Fruit fly (Drosophila melanogaster) whole organism, wandering third instar larva: ENCODE results near the gene PhKgamma.

Experiments
- Abd-B ChIP-seq: fragments of >200 bp; optimal IDR thresholded peaks from 2 replicates; lab custom pipeline; 2017; ENCODE audit warnings: missing biosample characterization, missing genetic modification characterization
- CG32264 ChIP-seq: fragments of 200-800 bp; sonication (Bioruptor generic); optimal IDR thresholded peaks from 2 replicates; lab custom pipeline; 2016; ENCODE audit warnings: missing biosample characterization, missing genetic modification characterization
- CG9705 ChIP-seq: fragments of 200-800 bp; sonication (Bioruptor generic); optimal IDR thresholded peaks from 2 replicates; lab custom pipeline; 2018; ENCODE audit warnings: missing biosample characterization, mild to moderate bottlenecking, missing genetic modification characterization
- CrebA ChIP-seq: fragments of 200-800 bp; sonication (Bioruptor generic); optimal IDR thresholded peaks from 2 replicates; lab custom pipeline; 2016; ENCODE audit warnings: missing biosample characterization, mild to moderate bottlenecking, missing genetic modification characterization, borderline replicate concordance
- Dfd ChIP-seq: fragments of >200 bp; optimal IDR thresholded peaks from 2 replicates; lab custom pipeline; 2017; ENCODE audit warnings: missing biosample characterization, missing genetic modification characterization
- Dif ChIP-seq: fragments of 200-275, 200-300 bp; sonication (Bioruptor generic); optimal IDR thresholded peaks from 2 replicates; lab custom pipeline; 2018; ENCODE audit warnings: missing biosample characterization, missing genetic modification characterization; ENCODE audit not compliant: partially characterized antibody
- GATAd ChIP-seq: sonication (Bioruptor generic); optimal IDR thresholded peaks from 2 replicates; lab custom pipeline; 2016; ENCODE audit warnings: missing biosample characterization, missing genetic modification characterization
- HLH106 ChIP-seq: fragments of 200-800 bp; optimal IDR thresholded peaks from 3 replicates; lab custom pipeline; 2019; ENCODE audit warnings: missing biosample characterization, mild to moderate bottlenecking, missing genetic modification characterization, moderate library complexity
- Hnf4 ChIP-seq: fragments of 200-800 bp; sonication (Bioruptor generic); optimal IDR thresholded peaks from 2 replicates; lab custom pipeline; 2016; ENCODE audit warnings: missing biosample characterization, mild to moderate bottlenecking, missing genetic modification characterization
- Hr78 ChIP-seq: fragments of >200 bp; optimal IDR thresholded peaks from 2 replicates; lab custom pipeline; 2017; ENCODE audit warnings: missing biosample characterization, missing genetic modification characterization
- Hr83 ChIP-seq: fragments of 200-300 bp; sonication (Bioruptor generic); optimal IDR thresholded peaks from 2 replicates; lab custom pipeline; 2016; ENCODE audit warnings: missing biosample characterization, mild to moderate bottlenecking, missing genetic modification characterization, moderate library complexity; ENCODE audit not compliant: poor library complexity, severe bottlenecking
- Jra ChIP-seq: sonication (Bioruptor generic); optimal IDR thresholded peaks from 2 replicates; lab custom pipeline; 2016; ENCODE audit warnings: missing biosample characterization, missing genetic modification characterization
- Mio ChIP-seq: sonication (Bioruptor generic); optimal IDR thresholded peaks from 2 replicates; lab custom pipeline; 2016; ENCODE audit warnings: missing biosample characterization, missing genetic modification characterization
- Myc ChIP-seq: fragments of >200 bp; optimal IDR thresholded peaks from 2 replicates; lab custom pipeline; 2017
- N ChIP-seq: fragments of >200 bp; optimal IDR thresholded peaks from 2 replicates; lab custom pipeline; 2018; ENCODE audit warnings: missing biosample characterization, missing external identifiers, missing genetic modification characterization
- OdsH ChIP-seq: fragments of 200-800 bp; sonication (Bioruptor generic); optimal IDR thresholded peaks from 2 replicates; lab custom pipeline; 2016; ENCODE audit warnings: missing biosample characterization, mild to moderate bottlenecking, missing genetic modification characterization
- Rel ChIP-seq, 2 experiments: fragments of 200-800 bp; sonication (Bioruptor generic) in 1 of 2; optimal IDR thresholded peaks; 2 replicates in 1 of 2; 3 replicates in 1 of 2; lab custom pipeline; 2016 to 2019; ENCODE audit warnings: mild to moderate bottlenecking in 2 of 2, missing biosample characterization in 2 of 2, missing genetic modification characterization in 2 of 2, moderate library complexity in 1 of 2
- Sp1 ChIP-seq: fragments of 200-800 bp; sonication (Bioruptor generic); optimal IDR thresholded peaks from 3 replicates; lab custom pipeline; 2019; ENCODE audit warnings: missing biosample characterization, mild to moderate bottlenecking, missing genetic modification characterization, moderate library complexity
- Vsx2 ChIP-seq: fragments of 200-300, 225-300 bp; sonication (Bioruptor generic); optimal IDR thresholded peaks from 2 replicates; lab custom pipeline; 2018; ENCODE audit warnings: missing biosample characterization, missing genetic modification characterization; ENCODE audit not compliant: partially characterized antibody
- br ChIP-seq: fragments of 200-800 bp; sonication (Bioruptor generic); optimal IDR thresholded peaks from 2 replicates; lab custom pipeline; 2016; ENCODE audit warnings: missing biosample characterization, missing genetic modification characterization
- brk ChIP-seq: fragments of 200-800 bp; sonication (Bioruptor generic); optimal IDR thresholded peaks from 2 replicates; lab custom pipeline; 2016; ENCODE audit warnings: missing biosample characterization, mild to moderate bottlenecking, missing genetic modification characterization
- dl ChIP-seq, 2 experiments: fragments of 175-275, 200-275 bp in 1 of 2; fragments of 200-275 bp in 1 of 2; sonication (Bioruptor generic); optimal IDR thresholded peaks; lab custom pipeline; 2018; ENCODE audit warnings: mild to moderate bottlenecking in 2 of 2, missing biosample characterization in 2 of 2, missing genetic modification characterization in 2 of 2, moderate library complexity in 2 of 2; ENCODE audit not compliant: partially characterized antibody in 2 of 2, insufficient read depth in 1 of 2
- dmrt93B ChIP-seq: fragments of 200-800 bp; sonication (Bioruptor generic); optimal IDR thresholded peaks from 2 replicates; lab custom pipeline; 2018; ENCODE audit warnings: missing biosample characterization, mild to moderate bottlenecking, missing genetic modification characterization
- dsf ChIP-seq: sonication (Bioruptor generic); optimal IDR thresholded peaks from 2 replicates; lab custom pipeline; 2016; ENCODE audit warnings: missing biosample characterization, missing genetic modification characterization, borderline replicate concordance
- ey ChIP-seq: fragments of 200-800 bp; sonication (Bioruptor generic); optimal IDR thresholded peaks from 2 replicates; lab custom pipeline; 2016; ENCODE audit warnings: missing biosample characterization, missing genetic modification characterization
- foxo ChIP-seq, 2 experiments: fragments of 200-800 bp; sonication (Bioruptor generic); optimal IDR thresholded peaks; 2 replicates in 1 of 2; 3 replicates in 1 of 2; lab custom pipeline; 2016 to 2017; ENCODE audit warnings: missing biosample characterization in 2 of 2, missing genetic modification characterization in 2 of 2
- fru ChIP-seq: fragments of 200-800 bp; sonication (Bioruptor generic); optimal IDR thresholded peaks from 3 replicates; lab custom pipeline; 2016; ENCODE audit warnings: missing biosample characterization, mild to moderate bottlenecking, missing genetic modification characterization
- h ChIP-seq: fragments of 200-800 bp; sonication (Bioruptor generic); optimal IDR thresholded peaks from 3 replicates; lab custom pipeline; 2016; ENCODE audit warnings: missing biosample characterization, mild to moderate bottlenecking, missing genetic modification characterization
- jim ChIP-seq: fragments of 175-275, 200-325 bp; sonication (Bioruptor generic); optimal IDR thresholded peaks from 2 replicates; lab custom pipeline; 2016; ENCODE audit warnings: missing biosample characterization, mild to moderate bottlenecking, missing genetic modification characterization
- lola ChIP-seq: fragments of >200 bp; optimal IDR thresholded peaks from 2 replicates; lab custom pipeline; 2017; ENCODE audit warnings: missing biosample characterization, missing genetic modification characterization
- pan ChIP-seq: fragments of >200 bp; optimal IDR thresholded peaks from 2 replicates; lab custom pipeline; 2017
- psq ChIP-seq: fragments of 200-800 bp; sonication (Bioruptor generic); optimal IDR thresholded peaks from 3 replicates; lab custom pipeline; 2017; ENCODE audit warnings: missing biosample characterization, mild to moderate bottlenecking, missing genetic modification characterization, moderate library complexity
- rgr ChIP-seq: fragments of 200-800 bp; sonication (Bioruptor generic); optimal IDR thresholded peaks from 3 replicates; lab custom pipeline; 2016; ENCODE audit warnings: missing biosample characterization, mild to moderate bottlenecking, missing genetic modification characterization
- sage ChIP-seq: fragments of 200-800 bp; sonication (Bioruptor generic); optimal IDR thresholded peaks from 2 replicates; lab custom pipeline; 2016; ENCODE audit warnings: missing biosample characterization, mild to moderate bottlenecking, missing genetic modification characterization
- sv ChIP-seq: fragments of 200-800 bp; sonication (Bioruptor generic); optimal IDR thresholded peaks from 3 replicates; lab custom pipeline; 2016; ENCODE audit warnings: missing biosample characterization, missing genetic modification characterization
- tai ChIP-seq: sonication (Bioruptor generic); optimal IDR thresholded peaks from 2 replicates; lab custom pipeline; 2016; ENCODE audit warnings: missing biosample characterization, missing genetic modification characterization
- usp ChIP-seq: fragments of >200 bp; optimal IDR thresholded peaks from 2 replicates; lab custom pipeline; 2017; ENCODE audit warnings: missing biosample characterization, missing genetic modification characterization
- woc ChIP-seq: sonication (Bioruptor generic); optimal IDR thresholded peaks from 2 replicates; lab custom pipeline; 2016; ENCODE audit warnings: missing biosample characterization, mild to moderate bottlenecking, missing genetic modification characterization

PhKgamma gene

DNA sequence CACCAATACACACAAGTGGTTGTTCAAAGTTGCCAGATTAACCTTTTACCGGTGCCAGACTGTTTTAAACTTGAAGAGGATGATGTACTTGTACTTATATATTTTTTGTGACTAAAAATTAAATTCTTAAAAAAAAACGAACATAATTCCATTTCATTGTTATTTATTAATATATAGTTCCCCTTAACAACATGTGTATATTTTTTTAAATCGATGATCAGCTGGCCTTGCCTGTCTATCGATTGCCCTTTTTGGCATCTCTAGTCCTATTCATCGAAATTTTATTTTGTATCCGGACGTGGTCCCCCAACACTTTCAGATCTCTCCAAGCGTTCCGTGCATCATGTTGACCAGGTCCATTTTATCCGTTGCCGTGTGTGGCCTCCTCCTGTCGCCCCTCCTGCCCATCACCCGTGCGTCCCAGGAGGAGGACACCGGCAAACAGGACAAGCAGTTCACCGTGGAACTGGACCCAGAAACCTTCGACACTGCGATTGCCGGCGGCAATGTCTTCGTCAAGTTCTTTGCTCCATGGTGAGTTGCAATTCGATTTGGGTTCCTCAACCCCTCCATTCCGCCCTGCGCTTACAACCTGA is 21.9 kb downstream of the PhKgamma start, which contains the start of gene prtp:
prtp (plus strand) TSS at position 26 of the 596 bp plus-strand sequence.
- no peak for TF ChIP-seq Abd-B (GFP tag; lab: Kevin White, UChicago)
- no peak for TF ChIP-seq dsf (GFP tag; lab: Kevin White, UChicago)
- TF ChIP-seq br (GFP tag; lab: Kevin White, UChicago) = no peak
- no peak for TF ChIP-seq CrebA
- TF ChIP-seq foxo (GFP tag; optimal IDR thresholded peaks at IDR 0.05; lab: Kevin White, UChicago) = no peak
- no peak for TF ChIP-seq usp (GFP tag; lab: Kevin White, UChicago)
- TF ChIP-seq OdsH (GFP tag; lab: Kevin White, UChicago) = peak; percentile 27
- no peak for TF ChIP-seq dmrt93B (GFP tag; lab: Kevin White, UChicago)
- peak; percentile 44 for TF ChIP-seq Hnf4 (GFP tag; lab: Kevin White, UChicago)
- no peak for TF ChIP-seq GATAd
- no peak for TF ChIP-seq woc
- no peak for TF ChIP-seq Hr78 (GFP tag; lab: Kevin White, UChicago)
- TF ChIP-seq Myc = peak; percentile 27
- TF ChIP-seq Hr83 (GFP tag; lab: Kevin White, UChicago) = no peak
- TF ChIP-seq Dfd (GFP tag; lab: Kevin White, UChicago) = no peak
- no peak for TF ChIP-seq lola (GFP tag; lab: Kevin White, UChicago)
- TF ChIP-seq tai (GFP tag; lab: Kevin White, UChicago) = no peak
- no peak for TF ChIP-seq ey (GFP tag; lab: Kevin White, UChicago)
- TF ChIP-seq jim (GFP tag; lab: Kevin White, UChicago) = no peak
- TF ChIP-seq rgr (GFP tag; lab: Kevin White, UChicago) = peak; percentile 49
- TF ChIP-seq Rel (GFP tag; optimal IDR thresholded peaks at IDR 0.05; lab: Kevin White, UChicago) = no peak
- TF ChIP-seq Rel (tag; optimal IDR thresholded peaks at IDR 0.05; lab: Kevin White, UChicago) = no peak
- peak; percentile 16 for TF ChIP-seq sage
- TF ChIP-seq brk = peak; percentile 78
- no peak for TF ChIP-seq N
- TF ChIP-seq fru (GFP tag; lab: Kevin White, UChicago) = peak; percentile 31
- no peak for TF ChIP-seq HLH106
- TF ChIP-seq Mio (GFP tag; lab: Kevin White, UChicago) = no peak
- TF ChIP-seq dl (GFP tag; optimal IDR thresholded peaks at IDR 0.05; lab: Kevin White, UChicago; ENCODE audit: insufficient read depth in 1 of 2, partially characterized antibody in 2 of 2) = no peak
- no peak for TF ChIP-seq Sp1 (GFP tag; lab: Kevin White, UChicago)
- TF ChIP-seq Dif (GFP tag; lab: Kevin White, UChicago) = peak; percentile 16
- no peak for TF ChIP-seq pan (lab: Kevin White, UChicago)
- no peak for TF ChIP-seq psq (GFP tag; lab: Kevin White, UChicago)
- TF ChIP-seq Jra (GFP tag; lab: Kevin White, UChicago) = no peak
- TF ChIP-seq Vsx2 (GFP tag; lab: Kevin White, UChicago) = no peak
- TF ChIP-seq sv (GFP tag; lab: Kevin White, UChicago) = no peak
- TF ChIP-seq CG9705 (GFP tag; lab: Kevin White, UChicago) = no peak
- TF ChIP-seq CG32264 (GFP tag; lab: Kevin White, UChicago) = no peak
- peak; percentile 50 for TF ChIP-seq h

DNA sequence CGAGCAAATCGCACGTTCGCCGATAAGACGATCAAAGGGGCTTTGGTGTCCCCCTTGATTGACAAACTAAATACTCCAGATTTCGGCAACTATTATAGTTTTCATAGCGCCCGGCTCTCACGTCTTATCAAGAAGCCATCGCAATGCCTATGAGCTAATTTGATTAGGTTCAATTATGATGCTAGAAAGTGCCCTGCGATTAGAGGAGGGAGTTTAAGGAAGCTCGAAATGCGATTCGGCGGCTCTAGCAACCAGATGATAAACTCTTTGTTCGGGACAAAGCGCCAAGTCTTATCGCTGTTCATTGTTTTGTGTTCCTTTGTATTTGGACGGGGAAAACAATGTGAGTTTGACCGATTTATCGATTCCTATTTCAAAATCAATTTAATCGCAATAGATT is 23.0 kb downstream of the PhKgamma start:
- TF ChIP-seq N (no peak), GATAd (no peak), Rel (GFP tag; optimal IDR thresholded peaks at IDR 0.05; lab: Kevin White, UChicago) (no peak), Rel (tag; optimal IDR thresholded peaks at IDR 0.05; lab: Kevin White, UChicago) (peak; percentile 20)

DNA sequence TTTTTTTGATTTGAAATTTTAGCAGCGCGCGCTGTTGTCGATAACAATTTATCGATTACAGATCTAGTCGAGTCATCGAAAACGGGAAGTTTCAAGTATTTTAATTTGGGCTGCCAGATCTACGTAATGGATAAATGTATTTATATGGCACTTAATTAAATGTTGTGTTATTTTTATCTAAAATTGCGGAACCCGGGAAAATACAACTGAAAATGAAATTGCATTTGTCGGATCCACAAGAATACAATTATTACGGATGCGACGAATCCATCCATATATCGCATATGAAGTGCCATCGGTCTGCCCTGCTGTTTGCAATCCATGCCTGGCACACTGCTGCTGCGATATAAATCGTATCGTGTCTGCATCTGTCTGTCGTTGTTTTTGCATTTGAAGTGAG is 25.2 kb downstream of the PhKgamma start, which contains the start of gene Tango10:
Tango10 (plus strand) TSS at position 108 of the 400 bp plus-strand sequence.
- TF ChIP-seq ey (GFP tag; lab: Kevin White, UChicago) (peak; percentile 63), Hr83 (GFP tag; lab: Kevin White, UChicago) (no peak), dmrt93B (GFP tag; lab: Kevin White, UChicago) (no peak), foxo (GFP tag; optimal IDR thresholded peaks at IDR 0.05; lab: Kevin White, UChicago) (peak in 1 of 2 experiments; percentile 76), N (no peak), Abd-B (GFP tag; lab: Kevin White, UChicago) (no peak), usp (GFP tag; lab: Kevin White, UChicago) (no peak), dsf (GFP tag; lab: Kevin White, UChicago) (no peak), Dif (GFP tag; lab: Kevin White, UChicago) (peak; percentile 93), woc (peak; percentile 39), pan (lab: Kevin White, UChicago) (no peak), sv (GFP tag; lab: Kevin White, UChicago) (peak; percentile 7), HLH106 (peak; percentile 49), sage (no peak), Mio (GFP tag; lab: Kevin White, UChicago) (no peak), Hnf4 (GFP tag; lab: Kevin White, UChicago) (peak; percentile 75), Myc (no peak), rgr (GFP tag; lab: Kevin White, UChicago) (peak; percentile 65), Sp1 (GFP tag; lab: Kevin White, UChicago) (peak; percentile 40), OdsH (GFP tag; lab: Kevin White, UChicago) (peak; percentile 42), Rel (GFP tag; optimal IDR thresholded peaks at IDR 0.05; lab: Kevin White, UChicago) (no peak), Rel (tag; optimal IDR thresholded peaks at IDR 0.05; lab: Kevin White, UChicago) (peak; percentile 11), Jra (GFP tag; lab: Kevin White, UChicago) (peak; percentile 60), br (GFP tag; lab: Kevin White, UChicago) (peak; percentile 25), CG9705 (GFP tag; lab: Kevin White, UChicago) (peak; percentile 25), jim (GFP tag; lab: Kevin White, UChicago) (no peak), fru (GFP tag; lab: Kevin White, UChicago) (no peak), psq (GFP tag; lab: Kevin White, UChicago) (peak; percentile 51), dl (GFP tag; optimal IDR thresholded peaks at IDR 0.05; lab: Kevin White, UChicago; ENCODE audit: insufficient read depth in 1 of 2, partially characterized antibody in 2 of 2) (peak; percentile 90 to 92), brk (no peak), Hr78 (GFP tag; lab: Kevin White, UChicago) (no peak), tai (GFP tag; lab: Kevin White, UChicago) (no peak), CG32264 (GFP tag; lab: Kevin White, UChicago) (no peak), Vsx2 (GFP tag; lab: Kevin White, UChicago) (peak; percentile 98), h (peak; percentile 67)
- TF ChIP-seq, all 38 proteins: peak for 18
